Fruit fly (Drosophila melanogaster) whole organism, embryonic: ENCODE results near the gene CG7924.
A peak's percentile ranks its signal among the peaks of the same experiment; 100 is the strongest.

Experiments
- Abd-B ChIP-seq: fragments of 200-800 bp; sonication (Bioruptor generic); optimal IDR thresholded peaks from 2 replicates; lab custom pipeline; 2018; ENCODE audit warnings: missing biosample characterization, mild to moderate bottlenecking, missing genetic modification characterization, moderate library complexity
- CG10274 ChIP-seq: fragments of 200-800 bp; sonication (Bioruptor generic); optimal IDR thresholded peaks from 3 replicates; lab custom pipeline; 2017; ENCODE audit warnings: missing biosample characterization, mild to moderate bottlenecking, missing genetic modification characterization
- CG10565 ChIP-seq: fragments of 200-800 bp; sonication (Bioruptor generic); optimal IDR thresholded peaks from 3 replicates; lab custom pipeline; 2016; ENCODE audit warnings: missing biosample characterization, mild to moderate bottlenecking, missing genetic modification characterization
- CG11085 ChIP-seq: fragments of 200-800 bp; sonication (Bioruptor generic); IDR thresholded peaks from 2 replicates; pipeline ENCODE4 v1.3.6; 2022; ENCODE audit warnings: missing biosample characterization, missing genetic modification characterization
- CG12744 ChIP-seq: fragments of 200-800 bp; sonication (Bioruptor generic); optimal IDR thresholded peaks from 2 replicates; lab custom pipeline; 2016; ENCODE audit warnings: missing biosample characterization, missing genetic modification characterization
- CG13123 ChIP-seq: fragments of 200-800 bp; sonication (Bioruptor generic); optimal IDR thresholded peaks from 2 replicates; lab custom pipeline; 2016; ENCODE audit warnings: missing biosample characterization, missing genetic modification characterization
- CG15514 ChIP-seq: fragments of 200-800 bp; sonication (Bioruptor generic); optimal IDR thresholded peaks from 3 replicates; lab custom pipeline; 2017; ENCODE audit warnings: missing biosample characterization, missing genetic modification characterization, mild to moderate bottlenecking, moderate library complexity, missing genetic modification reagents
- CG16813 ChIP-seq: fragments of 200-800 bp; sonication (Bioruptor generic); IDR thresholded peaks from 3 replicates; pipeline ENCODE4 v1.3.6; 2022; ENCODE audit warnings: missing biosample characterization, missing genetic modification characterization; ENCODE audit not compliant: partially characterized antibody
- CG17359 ChIP-seq: fragments of 200-800 bp; sonication (Bioruptor generic); optimal IDR thresholded peaks from 3 replicates; lab custom pipeline; 2018; ENCODE audit warnings: missing biosample characterization, mild to moderate bottlenecking, missing genetic modification characterization, moderate library complexity
- CG1792 ChIP-seq: fragments of 200-800 bp; sonication (Bioruptor generic); optimal IDR thresholded peaks from 2 replicates; lab custom pipeline; 2016; ENCODE audit warnings: missing biosample characterization, missing genetic modification characterization
- CG2199 ChIP-seq: fragments of 200-800 bp; sonication (Bioruptor generic); IDR thresholded peaks from 3 replicates; pipeline ENCODE4 v1.3.6; 2022; ENCODE audit warnings: missing biosample characterization, missing genetic modification characterization
- CG2202 ChIP-seq: fragments of 200-800 bp; sonication (Bioruptor generic); optimal IDR thresholded peaks from 2 replicates; lab custom pipeline; 2018; ENCODE audit warnings: missing biosample characterization, mild to moderate bottlenecking, missing genetic modification characterization
- CG2875 ChIP-seq: fragments of 200-800 bp; sonication (Bioruptor generic); optimal IDR thresholded peaks from 2 replicates; lab custom pipeline; 2017; ENCODE audit warnings: missing biosample characterization, mild to moderate bottlenecking, missing genetic modification characterization, missing genetic modification reagents
- CG2889 ChIP-seq: fragments of 200-800 bp; sonication (Bioruptor generic); IDR thresholded peaks from 3 replicates; pipeline ENCODE4 v1.3.6; 2022; ENCODE audit warnings: missing biosample characterization, missing genetic modification characterization
- CG30431 ChIP-seq: fragments of 200-800 bp; sonication (Bioruptor generic); optimal IDR thresholded peaks from 2 replicates; lab custom pipeline; 2017; ENCODE audit warnings: missing biosample characterization, missing genetic modification characterization
- CG5953 ChIP-seq: fragments of 200-800 bp; sonication (Bioruptor generic); IDR thresholded peaks from 2 replicates; pipeline ENCODE4 v1.3.6; 2022; ENCODE audit warnings: missing biosample characterization, missing genetic modification characterization
- CG6272 ChIP-seq: fragments of 200-800 bp; sonication (Bioruptor generic); IDR thresholded peaks from 2 replicates; pipeline ENCODE4 v1.3.6; 2022; ENCODE audit warnings: missing biosample characterization, missing genetic modification characterization
- CG6765 ChIP-seq: fragments of 200-800 bp; sonication (Bioruptor generic); optimal IDR thresholded peaks from 3 replicates; lab custom pipeline; 2017; ENCODE audit warnings: missing biosample characterization, mild to moderate bottlenecking, missing genetic modification characterization
- CG6854 ChIP-seq: fragments of 200-800 bp; sonication (Bioruptor generic); optimal IDR thresholded peaks from 3 replicates; lab custom pipeline; 2017; ENCODE audit warnings: missing biosample characterization, mild to moderate bottlenecking, missing genetic modification characterization
- CG7556 ChIP-seq: fragments of 200-800 bp; sonication (Bioruptor generic); optimal IDR thresholded peaks from 2 replicates; lab custom pipeline; 2017; ENCODE audit warnings: missing biosample characterization, mild to moderate bottlenecking, missing genetic modification characterization
- CG7745 ChIP-seq: fragments of 200-800 bp; sonication (Bioruptor generic); optimal IDR thresholded peaks from 2 replicates; lab custom pipeline; 2018; ENCODE audit warnings: missing biosample characterization, mild to moderate bottlenecking, missing genetic modification characterization, moderate library complexity
- CG8089 ChIP-seq: fragments of 200-800 bp; sonication (Bioruptor generic); optimal IDR thresholded peaks from 3 replicates; lab custom pipeline; 2016; ENCODE audit warnings: missing biosample characterization, missing genetic modification characterization
- CTCF ChIP-seq: fragments of 200-800 bp; sonication (Bioruptor generic); optimal IDR thresholded peaks from 2 replicates; lab custom pipeline; 2017; ENCODE audit warnings: missing biosample characterization, mild to moderate bottlenecking, missing genetic modification characterization, moderate library complexity
- Doc2 ChIP-seq: fragments of 200-800 bp; sonication (Bioruptor generic); IDR thresholded peaks from 2 replicates; pipeline ENCODE4 v1.3.6; 2022; ENCODE audit warnings: missing biosample characterization, missing genetic modification characterization
- H15 ChIP-seq: fragments of 200-800 bp; sonication (Bioruptor generic); IDR thresholded peaks from 3 replicates; pipeline ENCODE4 v1.3.6; 2022; ENCODE audit warnings: missing biosample characterization, missing genetic modification characterization
- Hr3 ChIP-seq: fragments of 200-800 bp; sonication (Bioruptor generic); optimal IDR thresholded peaks from 3 replicates; lab custom pipeline; 2016; ENCODE audit warnings: missing biosample characterization, missing genetic modification characterization
- Nf-YB ChIP-seq: fragments of 200-800 bp; sonication (Bioruptor generic); optimal IDR thresholded peaks from 3 replicates; lab custom pipeline; 2019; ENCODE audit warnings: missing biosample characterization, mild to moderate bottlenecking, missing genetic modification characterization, moderate library complexity
- NfI ChIP-seq: fragments of 200-800 bp; sonication (Bioruptor generic); optimal IDR thresholded peaks from 3 replicates; lab custom pipeline; 2018; ENCODE audit warnings: missing biosample characterization, mild to moderate bottlenecking, missing genetic modification characterization, moderate library complexity
- Oli ChIP-seq: fragments of 200-800 bp; sonication (Bioruptor generic); optimal IDR thresholded peaks from 2 replicates; lab custom pipeline; 2018; ENCODE audit warnings: missing biosample characterization, mild to moderate bottlenecking, missing genetic modification characterization, moderate library complexity
- Sox102F ChIP-seq: fragments of 200-800 bp; sonication (Bioruptor generic); optimal IDR thresholded peaks from 2 replicates; lab custom pipeline; 2018; ENCODE audit warnings: missing biosample characterization, mild to moderate bottlenecking, missing genetic modification characterization, moderate library complexity
- br ChIP-seq: fragments of >200 bp; optimal IDR thresholded peaks from 2 replicates; lab custom pipeline; 2017
- cad ChIP-seq: fragments of >200 bp; optimal IDR thresholded peaks from 2 replicates; lab custom pipeline; 2017; ENCODE audit warnings: missing biosample characterization, missing genetic modification characterization
- cas ChIP-seq: fragments of 200-800 bp; sonication (Bioruptor generic); IDR thresholded peaks from 2 replicates; pipeline ENCODE4 v1.3.6; 2022; ENCODE audit warnings: missing biosample characterization, missing genetic modification characterization
- chinmo ChIP-seq: fragments of 200-800 bp; sonication (Bioruptor generic); IDR thresholded peaks from 4 replicates; pipeline ENCODE4 v1.3.6; 2022; ENCODE audit warnings: missing biosample characterization, missing genetic modification characterization; ENCODE audit not compliant: partially characterized antibody
- da ChIP-seq: fragments of 200-800 bp; sonication (Bioruptor generic); optimal IDR thresholded peaks from 2 replicates; lab custom pipeline; 2016; ENCODE audit warnings: missing biosample characterization, missing genetic modification characterization
- dimm ChIP-seq: fragments of 200-800 bp; sonication (Bioruptor generic); IDR thresholded peaks from 2 replicates; pipeline ENCODE4 v1.3.6; 2022; ENCODE audit warnings: missing biosample characterization, missing genetic modification characterization
- ems ChIP-seq: fragments of 200-800 bp; sonication (Bioruptor generic); optimal IDR thresholded peaks from 3 replicates; lab custom pipeline; 2016; ENCODE audit warnings: missing biosample characterization, missing genetic modification characterization
- esg ChIP-seq: fragments of 200-800 bp; sonication (Bioruptor generic); conservative IDR thresholded peaks from 2 replicates; pipeline ENCODE4 v1.3.6; 2022; ENCODE audit warnings: missing biosample characterization, missing genetic modification characterization
- ewg ChIP-seq: fragments of 200-800 bp; sonication (Bioruptor generic); optimal IDR thresholded peaks from 3 replicates; lab custom pipeline; 2017; ENCODE audit warnings: mild to moderate bottlenecking, missing biosample characterization, missing genetic modification reagents, missing genetic modification characterization
- fd96Cb ChIP-seq: fragments of 200-800 bp; sonication (Bioruptor generic); optimal IDR thresholded peaks from 2 replicates; lab custom pipeline; 2018; ENCODE audit warnings: missing biosample characterization, mild to moderate bottlenecking, missing genetic modification characterization, moderate library complexity
- grau ChIP-seq: fragments of 200-800 bp; optimal IDR thresholded peaks from 3 replicates; lab custom pipeline; 2019; ENCODE audit warnings: missing biosample characterization, mild to moderate bottlenecking, missing genetic modification characterization, moderate library complexity
- gt ChIP-seq: fragments of 200-800 bp; sonication (Bioruptor generic); IDR thresholded peaks from 2 replicates; pipeline ENCODE4 v1.3.6; 2022; ENCODE audit warnings: missing biosample characterization, missing genetic modification characterization
- hkb ChIP-seq, 2 experiments: fragments of 200-800 bp in 1 of 2; fragments of >200 bp in 1 of 2; sonication (Bioruptor generic) in 1 of 2; IDR thresholded peaks in 1 of 2; optimal IDR thresholded peaks in 1 of 2; 2 replicates each; pipeline versions ENCODE4 v1.3.6 to Lab custom; 2017 to 2022; ENCODE audit warnings: missing biosample characterization in 1 of 2, missing genetic modification characterization in 1 of 2
- kni ChIP-seq: fragments of 200-800 bp; sonication (Bioruptor generic); optimal IDR thresholded peaks from 3 replicates; lab custom pipeline; 2017; ENCODE audit warnings: mild to moderate bottlenecking, missing biosample characterization, missing genetic modification reagents, missing genetic modification characterization
- nau ChIP-seq: fragments of 200-800 bp; sonication (Bioruptor generic); optimal IDR thresholded peaks from 3 replicates; lab custom pipeline; 2017; ENCODE audit warnings: missing biosample characterization, mild to moderate bottlenecking, missing genetic modification characterization, missing genetic modification reagents
- odd ChIP-seq: fragments of 200-800 bp; sonication (Bioruptor generic); optimal IDR thresholded peaks from 2 replicates; lab custom pipeline; 2017; ENCODE audit warnings: missing biosample characterization, mild to moderate bottlenecking, missing genetic modification characterization
- pfk ChIP-seq: fragments of 200-800 bp; sonication (Bioruptor generic); optimal IDR thresholded peaks from 2 replicates; lab custom pipeline; 2018; ENCODE audit warnings: missing biosample characterization, mild to moderate bottlenecking, missing genetic modification characterization, moderate library complexity
- schlank ChIP-seq: fragments of 200-800 bp; sonication (Bioruptor generic); optimal IDR thresholded peaks from 2 replicates; lab custom pipeline; 2018; ENCODE audit warnings: missing biosample characterization, mild to moderate bottlenecking, missing genetic modification characterization
- so ChIP-seq: fragments of 200-800 bp; sonication (Bioruptor generic); IDR thresholded peaks from 3 replicates; pipeline ENCODE4 v1.3.6; 2022; ENCODE audit warnings: missing biosample characterization, missing genetic modification characterization
- sqz ChIP-seq: fragments of 200-800 bp; sonication (Bioruptor generic); optimal IDR thresholded peaks from 3 replicates; lab custom pipeline; 2018; ENCODE audit warnings: missing biosample characterization, mild to moderate bottlenecking, missing genetic modification characterization
- sr ChIP-seq: fragments of 200-800 bp; sonication (Bioruptor generic); IDR thresholded peaks from 3 replicates; pipeline ENCODE4 v1.3.6; 2022; ENCODE audit warnings: missing biosample characterization, missing genetic modification characterization
- zen ChIP-seq: fragments of 200-800 bp; sonication (Bioruptor generic); optimal IDR thresholded peaks from 3 replicates; lab custom pipeline; 2018; ENCODE audit warnings: missing biosample characterization, mild to moderate bottlenecking, missing genetic modification characterization, moderate library complexity

Gene CG7924

dm6 chr3L:14195714-14196113 is 37.6 kb upstream of the CG7924 start (continued):
- no peak for TF ChIP-seq Oli (tag; lab: Kevin White, UChicago)
- TF ChIP-seq Hr3 (GFP tag; lab: Kevin White, UChicago) = no peak
- no peak for TF ChIP-seq Doc2
- no peak for TF ChIP-seq fd96Cb (tag; lab: Kevin White, UChicago)
- peak; percentile 4 for TF ChIP-seq da (GFP tag; lab: Kevin White, UChicago)
- TF ChIP-seq CG17359 (tag; lab: Kevin White, UChicago) = peak; percentile 64
- TF ChIP-seq CG10274 (GFP tag; lab: Kevin White, UChicago) = no peak
- TF ChIP-seq so (GFP tag; lab: Robert Waterston, UW) = no peak
- no peak for TF ChIP-seq CG7556 (GFP tag; lab: Kevin White, UChicago)
- TF ChIP-seq br (lab: Kevin White, UChicago) = no peak
- TF ChIP-seq grau (tag; lab: Kevin White, UChicago) = peak; percentile 15
- no peak for TF ChIP-seq CG10565 (GFP tag; lab: Kevin White, UChicago)
- peak; percentile 36 for TF ChIP-seq CG13123 (GFP tag; lab: Kevin White, UChicago)
- no peak for TF ChIP-seq gt (GFP tag; lab: Robert Waterston, UW)
- TF ChIP-seq Abd-B (GFP tag; lab: Kevin White, UChicago) = no peak
- no peak for TF ChIP-seq CG8089 (GFP tag; lab: Kevin White, UChicago)
- no peak for TF ChIP-seq CG11085 (GFP tag; lab: Robert Waterston, UW)
- TF ChIP-seq sqz = peak; percentile 67
- no peak for TF ChIP-seq schlank (tag; lab: Kevin White, UChicago)
- no peak for TF ChIP-seq H15 (GFP tag; lab: Robert Waterston, UW)
- TF ChIP-seq CG6854 (GFP tag; lab: Kevin White, UChicago) = no peak
- TF ChIP-seq CG2875 (GFP tag; lab: Kevin White, UChicago) = peak; percentile 26
- TF ChIP-seq CG15514 = peak; percentile 29
- peak; percentile 21 for TF ChIP-seq NfI (GFP tag; lab: Kevin White, UChicago)
- TF ChIP-seq CG30431 (GFP tag; lab: Kevin White, UChicago) = no peak
- peak; percentile 9 for TF ChIP-seq CTCF (GFP tag; lab: Kevin White, UChicago)
- TF ChIP-seq esg (GFP tag; lab: Robert Waterston, UW) = no peak
- TF ChIP-seq ems = no peak
- TF ChIP-seq CG12744 (GFP tag; lab: Kevin White, UChicago) = no peak
- no peak for TF ChIP-seq zen
- TF ChIP-seq dimm (GFP tag; lab: Robert Waterston, UW) = no peak
- no peak for TF ChIP-seq CG7745 (tag; lab: Kevin White, UChicago)
- TF ChIP-seq nau (GFP tag; lab: Kevin White, UChicago) = peak; percentile 58
- TF ChIP-seq CG2199 (GFP tag; lab: Robert Waterston, UW) = no peak
- peak; percentile 76; the same call in 2 of the 3 replicates for TF ChIP-seq sr
- TF ChIP-seq CG6272 (GFP tag; lab: Robert Waterston, UW) = no peak
- TF ChIP-seq odd (GFP tag; lab: Kevin White, UChicago) = peak; percentile 73
- TF ChIP-seq cas (GFP tag; lab: Robert Waterston, UW) = no peak
- no peak for TF ChIP-seq pfk
- 0 out of 4 replicates have a peak, but pooled peaks have one; percentile 9 for TF ChIP-seq chinmo (GFP tag; lab: Robert Waterston, UW)
- peak; percentile 45 for TF ChIP-seq Sox102F (GFP tag; lab: Kevin White, UChicago)
- peak; percentile 39 for TF ChIP-seq CG2202 (tag; lab: Kevin White, UChicago)
- peak; percentile 26 for TF ChIP-seq CG6765 (GFP tag; lab: Kevin White, UChicago)
- no peak for TF ChIP-seq hkb (optimal IDR thresholded peaks at IDR 0.05; lab: Kevin White, UChicago)
- TF ChIP-seq hkb (GFP tag; IDR thresholded peaks at IDR 0.05; lab: Robert Waterston, UW) = peak; percentile 48; the same call in 1 of the 2 replicates
- TF ChIP-seq CG1792 (GFP tag; lab: Kevin White, UChicago) = no peak
- TF ChIP-seq CG16813 = no peak
- TF ChIP-seq CG5953 (GFP tag; lab: Robert Waterston, UW) = no peak
- TF ChIP-seq Nf-YB = peak; percentile 18
- no peak for TF ChIP-seq cad (GFP tag; lab: Kevin White, UChicago)
- TF ChIP-seq kni (GFP tag; lab: Kevin White, UChicago) = peak; percentile 53
- TF ChIP-seq CG2889 (GFP tag; lab: Robert Waterston, UW) = no peak
- no peak for TF ChIP-seq ewg
